Worm (Caenorhabditis elegans) whole organism, late embryonic: ENCODE data around the gene C45G9.8.

Source experiments
- ama-1 ChIP-seq: fragments of 150-350 bp; optimal IDR thresholded peaks from 2 replicates; lab custom pipeline; 2014
- ceh-24 ChIP-seq: sonication (generic microtip); optimal IDR thresholded peaks from 2 replicates; lab custom pipeline; 2016; ENCODE audit warnings: mild to moderate bottlenecking, missing genetic modification characterization, missing compliant biosample characterization
- ceh-31 ChIP-seq: sonication (generic microtip); optimal IDR thresholded peaks from 2 replicates; lab custom pipeline; 2016; ENCODE audit warnings: missing genetic modification characterization, missing compliant biosample characterization
- dve-1 ChIP-seq: sonication (generic microtip); optimal IDR thresholded peaks from 2 replicates; lab custom pipeline; 2017; ENCODE audit warnings: antibody characterized with exemption, mild to moderate bottlenecking, missing genetic modification characterization, missing compliant biosample characterization
- gmeb-2 ChIP-seq: sonication (generic microtip); optimal IDR thresholded peaks from 2 replicates; lab custom pipeline; 2016; ENCODE audit warnings: missing genetic modification characterization, inconsistent platforms, missing compliant biosample characterization
- madf-2 ChIP-seq: sonication (generic microtip); optimal IDR thresholded peaks from 2 replicates; lab custom pipeline; 2017; ENCODE audit warnings: missing genetic modification characterization, missing compliant biosample characterization
- nhr-11 ChIP-seq: fragments of 150-350 bp; optimal IDR thresholded peaks from 2 replicates; lab custom pipeline; 2014; ENCODE audit warnings: missing biosample characterization, missing genetic modification characterization
- pag-3 ChIP-seq: sonication (generic microtip); optimal IDR thresholded peaks from 2 replicates; lab custom pipeline; 2016; ENCODE audit warnings: missing compliant biosample characterization, missing genetic modification characterization, borderline replicate concordance
- pha-2 ChIP-seq: sonication (generic microtip); optimal IDR thresholded peaks from 2 replicates; lab custom pipeline; 2017; ENCODE audit warnings: mild to moderate bottlenecking, missing genetic modification characterization, missing compliant biosample characterization
- ref-2 ChIP-seq: sonication (generic microtip); optimal IDR thresholded peaks from 2 replicates; lab custom pipeline; 2016; ENCODE audit warnings: missing genetic modification characterization, missing compliant biosample characterization
- sox-4 ChIP-seq: sonication (generic microtip); optimal IDR thresholded peaks from 2 replicates; lab custom pipeline; 2017; ENCODE audit warnings: mild to moderate bottlenecking, missing genetic modification characterization, inconsistent platforms, missing compliant biosample characterization
- ttx-3 ChIP-seq: sonication (generic microtip); optimal IDR thresholded peaks from 2 replicates; lab custom pipeline; 2016; ENCODE audit warnings: missing genetic modification reagents, missing genetic modification characterization, missing compliant biosample characterization
- unc-86 ChIP-seq: sonication (generic microtip); optimal IDR thresholded peaks from 2 replicates; lab custom pipeline; 2016; ENCODE audit warnings: missing genetic modification characterization, missing compliant biosample characterization
- ztf-16 ChIP-seq: sonication (generic microtip); optimal IDR thresholded peaks from 2 replicates; lab custom pipeline; 2017; ENCODE audit warnings: missing genetic modification characterization, missing compliant biosample characterization

DNA sequence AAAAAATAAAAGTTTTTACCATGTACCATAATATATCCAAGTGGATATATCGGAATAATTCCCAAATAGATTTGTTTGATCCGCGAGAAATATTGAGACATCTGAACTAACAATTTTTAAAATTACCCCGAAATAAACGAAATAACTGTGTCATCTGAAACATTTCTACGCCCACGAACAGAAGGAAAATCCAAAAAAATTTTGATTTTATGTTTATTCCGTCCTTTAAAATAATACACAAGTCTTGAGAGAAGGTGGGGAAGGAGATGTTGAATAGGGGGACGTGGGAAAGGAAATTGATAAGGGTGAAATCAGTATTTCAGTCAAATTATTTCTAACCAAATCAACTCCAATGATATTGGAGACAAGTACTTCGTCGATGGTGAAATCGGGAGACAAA, 44.7 kb downstream of the C45G9.8 start, which contains the start of gene R144.11:
- no peak for TF ChIP-seq ceh-31 (tag; lab: Kevin White, UChicago)
- TF ChIP-seq pag-3 (tag; lab: Kevin White, UChicago): no peak
- TF ChIP-seq ref-2: no peak
- no peak for TF ChIP-seq madf-2 (tag; lab: Kevin White, UChicago)
- no peak for TF ChIP-seq dve-1 (tag; lab: Kevin White, UChicago)
- TF ChIP-seq sox-4 (tag; lab: Kevin White, UChicago): no peak
- TF ChIP-seq ttx-3 (tag; lab: Kevin White, UChicago): no peak
- no peak for TF ChIP-seq nhr-11 (tag; lab: Kevin White, UChicago)
- no peak for TF ChIP-seq unc-86
- no peak for TF ChIP-seq gmeb-2 (tag; lab: Kevin White, UChicago)
- no peak for TF ChIP-seq ama-1 (lab: Kevin White, UChicago)
- TF ChIP-seq ztf-16 (tag; lab: Kevin White, UChicago): no peak
- no peak for TF ChIP-seq pha-2 (tag; lab: Kevin White, UChicago)
- no peak for TF ChIP-seq ceh-24 (tag; lab: Kevin White, UChicago)
